Worm (Caenorhabditis elegans): ENCODE measurements around the gene F25D1.5.

- TF ChIP-seq pqm-1 (tag; optimal IDR thresholded peaks at IDR 0.05) (no peak), ztf-16 (tag; optimal IDR thresholded peaks at IDR 0.05) (no peak), hlh-6 (tag; optimal IDR thresholded peaks at IDR 0.05) (no peak), ceh-22 (tag; optimal IDR thresholded peaks at IDR 0.05) (no peak), rnt-1 (tag; optimal IDR thresholded peaks at IDR 0.05) (no peak), hlh-15 (tag; optimal IDR thresholded peaks at IDR 0.05) (no peak), K02D7.2 (tag; optimal IDR thresholded peaks at IDR 0.05) (no peak), pag-3 (tag; optimal IDR thresholded peaks at IDR 0.05; ENCODE audit: borderline replicate concordance) (no peak), ceh-48 (tag; optimal IDR thresholded peaks at IDR 0.05) (no peak), npax-4 (tag; optimal IDR thresholded peaks at IDR 0.05) (no peak), pax-1 (tag; optimal IDR thresholded peaks at IDR 0.05) (no peak)
Measured at ce11 chrV:10505553-10505952, 41.0 kb downstream of the F25D1.5 start, which contains the start of gene C35A5.5.
